Worm (Caenorhabditis elegans): ENCODE results near the gene F47B7.2.

F47B7.2 gene

DNA sequence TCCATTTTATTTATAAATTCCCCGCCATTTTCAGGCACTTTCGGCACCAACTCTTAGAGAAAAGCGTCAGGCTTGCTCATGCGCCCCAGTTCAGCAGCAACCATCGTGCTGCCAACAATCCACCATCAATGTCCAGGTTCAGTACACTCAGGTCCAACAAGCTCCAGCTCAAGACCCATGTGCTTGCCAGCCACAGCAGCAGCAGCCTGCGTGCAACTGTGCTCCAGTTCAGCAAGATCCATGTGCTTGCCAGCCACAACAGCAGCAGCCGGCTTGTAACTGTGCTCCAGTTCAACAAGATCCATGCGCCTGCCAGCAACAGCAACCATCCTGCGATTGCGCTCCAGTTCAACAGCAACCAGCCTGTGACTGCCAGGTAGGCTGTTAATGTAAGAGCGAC, 25.7 kb downstream of the F47B7.2 start:
- TF ChIP-seq lir-1 (GFP tag; conservative IDR thresholded peaks at IDR 0.05), result no peak
- no peak for TF ChIP-seq unc-130 (GFP tag; optimal IDR thresholded peaks at IDR 0.05)
- TF ChIP-seq nhr-90 (tag; optimal IDR thresholded peaks at IDR 0.05), result no peak
- TF ChIP-seq egrh-3 (GFP tag; IDR thresholded peaks at IDR 0.05), result 0 out of 2 replicates have a peak, but pooled peaks have one; percentile 9
- TF ChIP-seq Y95B8A.8 (GFP tag; IDR thresholded peaks at IDR 0.05), result no peak
- TF ChIP-seq zfh-2 (GFP tag; conservative IDR thresholded peaks at IDR 0.05), result peak; percentile 65
- TF ChIP-seq mcd-1 (GFP tag; IDR thresholded peaks at IDR 0.05), result no peak
- no peak for TF ChIP-seq lsl-1 (GFP tag; optimal IDR thresholded peaks at IDR 0.05)
- TF ChIP-seq madf-6 (GFP tag; IDR thresholded peaks at IDR 0.05), result no peak
- TF ChIP-seq ceh-40 (GFP tag; IDR thresholded peaks at IDR 0.05), result no peak

ce11 chrX:3802743-3803142, 30.2 kb downstream of the F47B7.2 start:
- TF ChIP-seq pha-4 (tag; optimal IDR thresholded peaks at IDR 0.05) (no peak), nfyb-1 (GFP tag; IDR thresholded peaks at IDR 0.05) (0 out of 2 replicates have a peak, but pooled peaks have one; percentile 35), zfh-2 (GFP tag; conservative IDR thresholded peaks at IDR 0.05) (peak; percentile 74), ztf-22 (GFP tag; optimal IDR thresholded peaks at IDR 0.05) (no peak), K11D2.4 (GFP tag; IDR thresholded peaks at IDR 0.05) (no peak), F49E8.2 (tag; optimal IDR thresholded peaks at IDR 0.05; ENCODE audit: insufficient read depth) (no peak), lsl-1 (GFP tag; optimal IDR thresholded peaks at IDR 0.05) (no peak), Y79H2A.3 (GFP tag; conservative IDR thresholded peaks at IDR 0.05) (no peak)

- TF ChIP-seq hrde-1 (tag; optimal IDR thresholded peaks at IDR 0.05; ENCODE audit: borderline replicate concordance) (no peak), nfya-2 (GFP tag; IDR thresholded peaks at IDR 0.05) (no peak), ztf-22 (GFP tag; optimal IDR thresholded peaks at IDR 0.05) (no peak), F33H1.4 (GFP tag; IDR thresholded peaks at IDR 0.05) (no peak), nhr-179 (tag; optimal IDR thresholded peaks at IDR 0.05) (no peak), egrh-3 (GFP tag; IDR thresholded peaks at IDR 0.05) (no peak), unc-130 (GFP tag; optimal IDR thresholded peaks at IDR 0.05) (no peak), rcor-1 (GFP tag; IDR thresholded peaks at IDR 0.05) (0 out of 2 replicates have a peak, but pooled peaks have one; percentile 11), dox-1 (GFP tag; IDR thresholded peaks at IDR 0.05) (0 out of 2 replicates have a peak, but pooled peaks have one; percentile 39), nhr-90 (tag; optimal IDR thresholded peaks at IDR 0.05) (no peak), egl-18 (GFP tag; IDR thresholded peaks at IDR 0.05) (no peak), F37B4.10 (GFP tag; IDR thresholded peaks at IDR 0.05) (no peak), ets-4 (GFP tag; optimal IDR thresholded peaks at IDR 0.05) (no peak), nfyb-1 (GFP tag; IDR thresholded peaks at IDR 0.05) (no peak), ztf-28 (GFP tag; IDR thresholded peaks at IDR 0.05) (no peak), die-1 (tag; optimal IDR thresholded peaks at IDR 0.05) (no peak), cebp-2 (GFP tag; IDR thresholded peaks at IDR 0.05) (no peak), aptf-3 (GFP tag; IDR thresholded peaks at IDR 0.05) (no peak), lin-40 (tag; optimal IDR thresholded peaks at IDR 0.05) (no peak), repo-1 (tag; optimal IDR thresholded peaks at IDR 0.05) (no peak), bed-2 (GFP tag; IDR thresholded peaks at IDR 0.05) (no peak), snpc-1.3 (tag; optimal IDR thresholded peaks at IDR 0.05; ENCODE audit: insufficient read depth) (no peak), ztf-26 (tag; optimal IDR thresholded peaks at IDR 0.05) (no peak), zfh-2 (GFP tag; conservative IDR thresholded peaks at IDR 0.05) (no peak), ztf-25 (GFP tag; IDR thresholded peaks at IDR 0.05) (no peak), madf-6 (GFP tag; IDR thresholded peaks at IDR 0.05) (no peak), efl-1 (GFP tag; optimal IDR thresholded peaks at IDR 0.05) (no peak), tbp1 (GFP tag; optimal IDR thresholded peaks at IDR 0.05) (peak; percentile 30), lag-1 (GFP tag; IDR thresholded peaks at IDR 0.05) (no peak), ztf-18 (tag; optimal IDR thresholded peaks at IDR 0.05) (peak; percentile 94), aptf-2 (GFP tag; conservative IDR thresholded peaks at IDR 0.05) (no peak), rpc-1 (optimal IDR thresholded peaks at IDR 0.05) (no peak), rpc-1 (tag; optimal IDR thresholded peaks at IDR 0.05) (no peak), C17E4.6 (GFP tag; IDR thresholded peaks at IDR 0.05) (no peak), madf-3 (GFP tag; IDR thresholded peaks at IDR 0.05) (no peak), nhr-120 (GFP tag; IDR thresholded peaks at IDR 0.05) (no peak), mes-4 (tag; optimal IDR thresholded peaks at IDR 0.05) (no peak)
Measured at ce11 chrX:3803314-3803713, 30.8 kb downstream of the F47B7.2 start, which contains the start of gene F35A5.8. Gene F35A5.8, minus strand, starts transcription at chrX:3803464.
